Worm (Caenorhabditis elegans): Measurements from ENCODE around the gene Y50E8A.2.
A peak's percentile ranks its signal among the peaks of the same experiment; 100 is the strongest.

Gene Y50E8A.2

DNA sequence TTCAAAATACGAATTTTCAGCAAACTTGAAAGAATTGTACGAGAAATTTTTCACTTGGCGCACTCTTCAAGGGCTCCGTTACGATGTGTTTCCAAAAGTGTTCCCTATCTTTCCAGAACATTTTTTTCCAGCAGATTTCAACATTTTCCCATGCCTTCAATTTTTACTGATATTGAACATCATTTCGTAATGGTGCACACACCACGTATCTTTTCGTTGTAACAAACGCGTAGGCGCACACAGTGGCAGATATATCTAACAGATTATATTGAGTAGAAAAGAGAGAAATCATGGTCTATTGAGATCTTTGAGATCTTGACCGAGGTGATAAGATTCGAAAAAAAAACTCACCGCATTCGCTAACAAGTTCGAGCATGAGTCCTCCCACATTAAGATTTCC lies 32.9 kb downstream of the Y50E8A.2 start:
- TF ChIP-seq elt-2 (tag; optimal IDR thresholded peaks at IDR 0.05) (no peak), tbx-2 (tag; optimal IDR thresholded peaks at IDR 0.05) (no peak), fos-1 (tag; optimal IDR thresholded peaks at IDR 0.05) (no peak), skn-1 (tag; optimal IDR thresholded peaks at IDR 0.05) (no peak), lin-39 (tag; optimal IDR thresholded peaks at IDR 0.05) (no peak), ztf-11 (tag; optimal IDR thresholded peaks at IDR 0.05) (no peak), egl-27 (tag; optimal IDR thresholded peaks at IDR 0.05) (no peak), mdl-1 (tag; optimal IDR thresholded peaks at IDR 0.05) (no peak), ceh-16 (tag; optimal IDR thresholded peaks at IDR 0.05) (no peak), fkh-10 (GFP tag; optimal IDR thresholded peaks at IDR 0.05) (no peak), ceh-28 (tag; optimal IDR thresholded peaks at IDR 0.05) (no peak), nhr-77 (tag; optimal IDR thresholded peaks at IDR 0.05) (no peak), mml-1 (tag; optimal IDR thresholded peaks at IDR 0.05) (no peak), fkh-2 (tag; optimal IDR thresholded peaks at IDR 0.05) (no peak), lin-15B (tag; optimal IDR thresholded peaks at IDR 0.05) (no peak)

DNA sequence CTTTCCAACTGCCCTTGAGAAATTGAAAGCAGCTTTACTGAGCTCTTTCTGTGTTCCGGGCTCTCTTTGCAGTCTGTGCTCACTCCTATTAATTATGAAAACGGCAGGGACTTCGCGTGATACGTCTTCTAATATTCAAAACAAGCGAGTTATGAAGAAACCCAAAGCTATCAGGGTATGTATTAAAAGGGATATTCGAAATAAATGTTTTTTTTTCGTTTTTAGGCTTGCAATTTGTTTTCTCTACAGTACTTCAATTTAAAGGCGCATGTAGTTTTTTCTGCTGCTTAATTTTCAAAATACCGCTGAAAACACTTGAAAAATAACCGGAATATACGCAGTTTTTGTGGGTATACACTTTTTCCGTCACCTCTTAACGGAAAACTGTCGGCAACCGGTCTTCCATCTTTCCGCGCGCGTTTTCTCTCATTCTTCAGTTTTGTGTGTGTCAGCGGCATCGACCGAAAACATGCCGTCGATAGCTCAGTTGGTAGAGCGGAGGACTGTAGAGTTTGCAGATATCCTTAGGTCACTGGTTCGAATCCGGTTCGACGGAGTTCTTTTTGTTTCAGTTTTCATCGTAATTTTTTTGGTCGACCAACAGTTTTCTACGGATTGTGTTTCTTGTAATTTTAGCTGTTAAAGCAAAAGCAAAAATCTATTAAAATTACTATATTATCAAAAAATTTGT lies 39.4 kb downstream of the Y50E8A.2 start, which contains the start of gene gasr-8:
Gene gasr-8, plus strand, starts transcription at position 51 of the 691 bp plus-strand sequence.
- TF ChIP-seq ztf-11 (tag; optimal IDR thresholded peaks at IDR 0.05) = no peak
- peak; percentile 18 for TF ChIP-seq pha-4 (tag; optimal IDR thresholded peaks at IDR 0.05)
- no peak for TF ChIP-seq nhr-25 (tag; optimal IDR thresholded peaks at IDR 0.05)
- no peak for TF ChIP-seq fkh-10 (GFP tag; optimal IDR thresholded peaks at IDR 0.05)
- no peak for TF ChIP-seq nhr-12 (tag; optimal IDR thresholded peaks at IDR 0.05)
- no peak for TF ChIP-seq elt-3 (tag; optimal IDR thresholded peaks at IDR 0.05)
- peak; percentile 22 for TF ChIP-seq nfya-1 (tag; optimal IDR thresholded peaks at IDR 0.05; ENCODE audit: insufficient read depth)
- no peak for TF ChIP-seq pqm-1 (tag; optimal IDR thresholded peaks at IDR 0.05)
- TF ChIP-seq eor-1 (tag; optimal IDR thresholded peaks at IDR 0.05) = no peak
- no peak for TF ChIP-seq fkh-2 (tag; optimal IDR thresholded peaks at IDR 0.05)

DNA sequence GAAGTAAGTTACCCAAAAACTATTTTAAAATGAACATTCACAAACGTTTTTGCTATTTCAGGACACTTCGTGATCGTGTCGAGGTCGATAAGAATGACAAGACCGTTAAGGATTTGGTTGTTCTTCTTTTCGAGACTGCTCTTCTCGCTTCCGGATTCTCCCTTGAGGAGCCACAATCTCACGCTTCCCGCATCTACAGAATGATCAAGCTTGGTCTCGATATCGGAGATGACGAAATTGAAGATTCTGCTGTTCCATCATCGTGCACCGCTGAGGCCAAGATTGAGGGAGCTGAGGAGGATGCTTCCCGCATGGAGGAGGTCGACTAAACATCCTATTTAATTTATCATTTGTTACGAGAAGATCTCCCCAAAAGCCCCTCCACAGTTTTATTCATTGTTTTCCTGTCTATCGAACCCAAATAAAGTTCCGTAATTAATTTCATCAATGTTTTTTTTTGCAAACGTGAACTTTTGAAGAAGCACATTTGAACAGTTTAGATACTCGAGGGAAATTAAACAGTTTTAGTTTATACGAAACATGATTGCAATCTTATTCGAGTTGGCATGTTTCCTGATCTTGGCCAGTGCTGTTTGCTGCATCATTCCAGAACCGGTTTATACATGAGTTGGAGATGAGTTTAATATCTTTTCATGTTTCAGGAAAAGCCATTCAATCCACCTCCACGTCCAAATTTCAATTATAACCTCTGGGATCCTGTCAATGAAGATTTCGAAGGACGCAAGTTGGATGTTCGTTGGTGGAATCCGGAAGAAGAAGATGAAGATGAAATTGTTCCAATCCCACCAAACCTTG lies 40.3 kb downstream of the Y50E8A.2 start, which contains the start of gene C47E8.11:
Gene C47E8.11, plus strand, starts transcription at position 520 of the 816 bp plus-strand sequence.
- TF ChIP-seq ztf-4 (tag; optimal IDR thresholded peaks at IDR 0.05) = peak; percentile 71
- peak; percentile 99 for TF ChIP-seq ama-1 (optimal IDR thresholded peaks at IDR 0.05)
- peak; percentile 89 for TF ChIP-seq nhr-25 (tag; optimal IDR thresholded peaks at IDR 0.05)
- no peak for TF ChIP-seq jun-1 (tag; optimal IDR thresholded peaks at IDR 0.05)
- no peak for TF ChIP-seq egl-27 (tag; optimal IDR thresholded peaks at IDR 0.05)
- TF ChIP-seq snpc-4 (tag; optimal IDR thresholded peaks at IDR 0.05) = peak; percentile 52
- TF ChIP-seq ceh-16 (tag; optimal IDR thresholded peaks at IDR 0.05) = no peak
- no peak for TF ChIP-seq pqm-1 (tag; optimal IDR thresholded peaks at IDR 0.05)
- peak; percentile 59 for TF ChIP-seq nhr-43 (tag; optimal IDR thresholded peaks at IDR 0.05; ENCODE audit: poor library complexity, severe bottlenecking)
- peak; percentile 26 for TF ChIP-seq egl-5 (tag; optimal IDR thresholded peaks at IDR 0.05)
- peak; percentile 22 for TF ChIP-seq hmg-11 (tag; optimal IDR thresholded peaks at IDR 0.05)
- TF ChIP-seq nfya-1 (tag; optimal IDR thresholded peaks at IDR 0.05; ENCODE audit: insufficient read depth) = peak; percentile 60
- no peak for TF ChIP-seq unc-62 (GFP tag; optimal IDR thresholded peaks at IDR 0.05)
- TF ChIP-seq nhr-23 (tag; optimal IDR thresholded peaks at IDR 0.05) = peak; percentile 64
- peak; percentile 45 for TF ChIP-seq lin-39 (tag; optimal IDR thresholded peaks at IDR 0.05)
- no peak for TF ChIP-seq elt-1 (tag; optimal IDR thresholded peaks at IDR 0.05)
- peak; percentile 81 for TF ChIP-seq tbx-2 (tag; optimal IDR thresholded peaks at IDR 0.05)
- no peak for TF ChIP-seq ceh-82 (tag; optimal IDR thresholded peaks at IDR 0.05)
- peak; percentile 42 for TF ChIP-seq elt-2 (tag; optimal IDR thresholded peaks at IDR 0.05)
- peak; percentile 79 for TF ChIP-seq pha-4 (tag; optimal IDR thresholded peaks at IDR 0.05)
- TF ChIP-seq fos-1 (tag; optimal IDR thresholded peaks at IDR 0.05) = peak; percentile 29
- no peak for TF ChIP-seq ceh-9 (tag; optimal IDR thresholded peaks at IDR 0.05)
- peak; percentile 37 for TF ChIP-seq lsy-12 (tag; optimal IDR thresholded peaks at IDR 0.05)
